Worm (Caenorhabditis elegans) whole organism, L1 larva: ENCODE data around the gene Y57G11C.499.

Source experiments
- C16A3.4 ChIP-seq: fragments of 150-350 bp; optimal IDR thresholded peaks from 2 replicates; lab custom pipeline; 2014; ENCODE audit warnings: missing biosample characterization, missing genetic modification characterization
- F16B12.6 ChIP-seq: fragments of 150-350 bp; optimal IDR thresholded peaks from 2 replicates; lab custom pipeline; 2014; ENCODE audit warnings: missing biosample characterization, missing genetic modification characterization
- aly-2 ChIP-seq: fragments of 150-350 bp; optimal IDR thresholded peaks from 2 replicates; lab custom pipeline; 2014; ENCODE audit warnings: missing biosample characterization, missing genetic modification characterization
- blmp-1 ChIP-seq: fragments of 150-350 bp; optimal IDR thresholded peaks from 2 replicates; lab custom pipeline; 2014; ENCODE audit warnings: missing biosample characterization, missing genetic modification characterization
- ceh-8 ChIP-seq: fragments of 200-800 bp; sonication (Bioruptor generic); optimal IDR thresholded peaks from 2 replicates; lab custom pipeline; 2018; ENCODE audit warnings: mild to moderate bottlenecking, missing genetic modification characterization, moderate library complexity, missing compliant biosample characterization
- ceh-82 ChIP-seq, 3 experiments: fragments of 150-350 bp in 1 of 3; sonication (generic microtip) in 2 of 3; optimal IDR thresholded peaks; 2 replicates each; lab custom pipeline; 2014 to 2017; ENCODE audit warnings: missing biosample characterization in 3 of 3, missing genetic modification characterization in 3 of 3
- ceh-90 ChIP-seq: sonication (generic microtip); optimal IDR thresholded peaks from 2 replicates; lab custom pipeline; 2016; ENCODE audit warnings: missing genetic modification characterization, missing compliant biosample characterization
- efl-3 ChIP-seq: fragments of 200-800 bp; sonication (Bioruptor generic); optimal IDR thresholded peaks from 2 replicates; lab custom pipeline; 2018; ENCODE audit warnings: mild to moderate bottlenecking, missing genetic modification characterization, missing compliant biosample characterization
- elt-2 ChIP-seq: sonication (generic microtip); optimal IDR thresholded peaks from 2 replicates; lab custom pipeline; 2016; ENCODE audit warnings: missing genetic modification characterization, mild to moderate bottlenecking, inconsistent platforms, missing compliant biosample characterization, missing genetic modification reagents
- ets-5 ChIP-seq: fragments of 200-800 bp; sonication (Bioruptor generic); IDR thresholded peaks from 2 replicates; pipeline ENCODE4 v1.3.6; 2022; ENCODE audit warnings: missing genetic modification characterization, missing compliant biosample characterization
- fkh-10 ChIP-seq: sonication (generic microtip); optimal IDR thresholded peaks from 2 replicates; lab custom pipeline; 2017; ENCODE audit warnings: missing biosample characterization, missing genetic modification reagents, missing genetic modification characterization
- fkh-8 ChIP-seq: sonication (generic microtip); optimal IDR thresholded peaks from 2 replicates; lab custom pipeline; 2016; ENCODE audit warnings: mild to moderate bottlenecking, missing genetic modification characterization, missing compliant biosample characterization
- fos-1 ChIP-seq: fragments of 150-350 bp; optimal IDR thresholded peaks from 2 replicates; lab custom pipeline; 2014; ENCODE audit warnings: missing biosample characterization, missing genetic modification characterization
- grh-1 ChIP-seq: fragments of 200-800 bp; sonication (Bioruptor generic); IDR thresholded peaks from 2 replicates; pipeline ENCODE4 v1.3.6; 2022; ENCODE audit warnings: missing genetic modification reagents, missing genetic modification characterization, missing compliant biosample characterization
- hlh-4 ChIP-seq: sonication (generic microtip); optimal IDR thresholded peaks from 2 replicates; lab custom pipeline; 2016; ENCODE audit warnings: mild to moderate bottlenecking, missing genetic modification characterization, missing compliant biosample characterization
- irx-1 ChIP-seq: sonication (generic microtip); optimal IDR thresholded peaks from 2 replicates; lab custom pipeline; 2016; ENCODE audit warnings: missing genetic modification characterization, missing compliant biosample characterization
- isw-1 ChIP-seq: fragments of 200-800 bp; sonication (Bioruptor generic); IDR thresholded peaks from 2 replicates; pipeline ENCODE4 v1.3.6; 2022; ENCODE audit warnings: missing genetic modification characterization, missing compliant biosample characterization
- jun-1 ChIP-seq: fragments of 150-350 bp; optimal IDR thresholded peaks from 2 replicates; lab custom pipeline; 2014; ENCODE audit warnings: missing biosample characterization, missing genetic modification reagents, missing genetic modification characterization
- lin-14 ChIP-seq: fragments of 200-800 bp; sonication (Bioruptor generic); optimal IDR thresholded peaks from 2 replicates; lab custom pipeline; 2018; ENCODE audit warnings: mild to moderate bottlenecking, missing genetic modification characterization, moderate library complexity, missing compliant biosample characterization
- lin-15B ChIP-seq: fragments of 150-350 bp; sonication (generic microtip); optimal IDR thresholded peaks from 3 replicates; lab custom pipeline; 2014; ENCODE audit warnings: missing biosample characterization, missing genetic modification characterization
- lin-35 ChIP-seq, 2 experiments: fragments of 150-350 bp; optimal IDR thresholded peaks; 2 replicates each; lab custom pipeline; 2014; ENCODE audit warnings: missing biosample characterization in 2 of 2, missing genetic modification characterization in 2 of 2, missing genetic modification reagents in 2 of 2
- lin-39 ChIP-seq: fragments of 150-350 bp; optimal IDR thresholded peaks from 2 replicates; lab custom pipeline; 2014; ENCODE audit warnings: missing biosample characterization, missing genetic modification reagents, missing genetic modification characterization
- mdl-1 ChIP-seq, 2 experiments: fragments of 150-350 bp; optimal IDR thresholded peaks; 2 replicates each; lab custom pipeline; 2014 to 2017; ENCODE audit warnings: missing biosample characterization in 2 of 2, missing genetic modification characterization in 2 of 2, inconsistent platforms in 1 of 2
- mef-2 ChIP-seq: fragments of 150-350 bp; optimal IDR thresholded peaks from 2 replicates; lab custom pipeline; 2014; ENCODE audit warnings: missing biosample characterization, missing genetic modification characterization
- nhr-12 ChIP-seq: sonication (generic microtip); optimal IDR thresholded peaks from 2 replicates; lab custom pipeline; 2017; ENCODE audit warnings: missing biosample characterization, missing genetic modification characterization
- nhr-19 ChIP-seq: fragments of 200-800 bp; sonication (Bioruptor generic); conservative IDR thresholded peaks from 2 replicates; pipeline ENCODE4 v1.3.6; 2022; ENCODE audit warnings: missing genetic modification characterization, missing compliant biosample characterization
- nhr-20 ChIP-seq: sonication (generic microtip); optimal IDR thresholded peaks from 2 replicates; lab custom pipeline; 2016; ENCODE audit warnings: mild to moderate bottlenecking, missing genetic modification characterization, missing compliant biosample characterization
- nhr-237 ChIP-seq: fragments of 150-350 bp; optimal IDR thresholded peaks from 2 replicates; lab custom pipeline; 2014; ENCODE audit warnings: missing biosample characterization, missing genetic modification characterization
- nhr-71 ChIP-seq: sonication (generic microtip); optimal IDR thresholded peaks from 2 replicates; lab custom pipeline; 2016; ENCODE audit warnings: mild to moderate bottlenecking, missing genetic modification characterization, moderate library complexity, missing compliant biosample characterization
- nhr-85 ChIP-seq: sonication (generic microtip); peaks from one replicate; lab custom pipeline; 2016; ENCODE audit warnings: missing genetic modification characterization, inconsistent platforms, missing compliant biosample characterization
- pqm-1 ChIP-seq: sonication (generic microtip); optimal IDR thresholded peaks from 3 replicates; lab custom pipeline; 2017; ENCODE audit warnings: missing biosample characterization, missing genetic modification characterization
- sptf-1 ChIP-seq: fragments of 150-350 bp; optimal IDR thresholded peaks from 2 replicates; lab custom pipeline; 2014; ENCODE audit warnings: missing biosample characterization, missing genetic modification characterization
- swsn-7 ChIP-seq: sonication (generic microtip); optimal IDR thresholded peaks from 2 replicates; lab custom pipeline; 2016; ENCODE audit warnings: missing genetic modification characterization, missing compliant biosample characterization
- unc-30 ChIP-seq: sonication (generic microtip); optimal IDR thresholded peaks from 2 replicates; lab custom pipeline; 2017; ENCODE audit warnings: missing biosample characterization, missing genetic modification characterization
- unc-62 ChIP-seq: fragments of 150-350 bp; optimal IDR thresholded peaks from 2 replicates; lab custom pipeline; 2014; ENCODE audit warnings: missing biosample characterization, missing genetic modification reagents, missing genetic modification characterization
- unc-86 ChIP-seq: sonication (generic microtip); optimal IDR thresholded peaks from 2 replicates; lab custom pipeline; 2016; ENCODE audit warnings: missing genetic modification characterization, missing compliant biosample characterization
- unc-98 ChIP-seq: fragments of 200-800 bp; sonication (Bioruptor generic); IDR thresholded peaks from 2 replicates; pipeline ENCODE4 v1.3.6; 2022; ENCODE audit warnings: missing genetic modification characterization, missing compliant biosample characterization
- vab-15 ChIP-seq: sonication (generic microtip); optimal IDR thresholded peaks from 2 replicates; lab custom pipeline; 2017; ENCODE audit warnings: missing genotype, mild to moderate bottlenecking, missing genetic modification characterization, missing compliant biosample characterization
- zag-1 ChIP-seq: fragments of 150-350 bp; optimal IDR thresholded peaks from 2 replicates; lab custom pipeline; 2014; ENCODE audit warnings: missing biosample characterization, missing genetic modification characterization
- ztf-4 ChIP-seq: fragments of 150-350 bp; optimal IDR thresholded peaks from 2 replicates; lab custom pipeline; 2014; ENCODE audit warnings: missing biosample characterization, missing genetic modification characterization

Gene Y57G11C.499

ce11 chrIV:14793900-14794624 is 39.3 kb upstream of the Y57G11C.499 start (continued):
- peak; percentile 37 for TF ChIP-seq ztf-4 (tag; lab: Kevin White, UChicago)
- TF ChIP-seq unc-86 (tag; lab: Kevin White, UChicago): peak; percentile 49
- no peak for TF ChIP-seq vab-15 (tag; lab: Kevin White, UChicago)
- peak; percentile 46 for TF ChIP-seq nhr-20 (tag; lab: Kevin White, UChicago)
- peak; percentile 54 for TF ChIP-seq fkh-10
- peak; percentile 38 for TF ChIP-seq jun-1 (tag; lab: Kevin White, UChicago)
- TF ChIP-seq ceh-8: no peak
- TF ChIP-seq pqm-1: no peak
- TF ChIP-seq lin-35 (GFP tag; optimal IDR thresholded peaks at IDR 0.05; lab: Kevin White, UChicago): peak; percentile 38 to 52
- no peak for TF ChIP-seq mef-2 (tag; lab: Kevin White, UChicago)
- TF ChIP-seq aly-2 (tag; lab: Kevin White, UChicago): no peak
- TF ChIP-seq zag-1: no peak
- TF ChIP-seq grh-1 (GFP tag; lab: Robert Waterston, UW): no peak
- no peak for TF ChIP-seq hlh-4 (tag; lab: Kevin White, UChicago)
- TF ChIP-seq fos-1 (tag; lab: Kevin White, UChicago): no peak
- TF ChIP-seq irx-1: no peak
- no peak for TF ChIP-seq sptf-1 (tag; lab: Kevin White, UChicago)
- TF ChIP-seq blmp-1 (tag; lab: Kevin White, UChicago): peak; percentile 100
- TF ChIP-seq nhr-71 (tag; lab: Kevin White, UChicago): peak; percentile 62
- TF ChIP-seq ets-5 (GFP tag; lab: Robert Waterston, UW): no peak
- no peak for TF ChIP-seq efl-3
- TF ChIP-seq unc-30 (tag; lab: Kevin White, UChicago): no peak
- TF ChIP-seq nhr-19 (GFP tag; lab: Robert Waterston, UW): peak; percentile 15; the same call in 1 of the 2 replicates
- no peak for TF ChIP-seq unc-98 (GFP tag; lab: Robert Waterston, UW)
- no peak for TF ChIP-seq nhr-12 (tag; lab: Kevin White, UChicago)
- peak; percentile 69 for TF ChIP-seq fkh-8
- TF ChIP-seq nhr-237: peak; percentile 3
- peak in 1 of 2 experiments; percentile 84 for TF ChIP-seq mdl-1 (tag; optimal IDR thresholded peaks at IDR 0.05; lab: Kevin White, UChicago)
- peak; percentile 86 for TF ChIP-seq lin-14 (GFP tag; lab: Kevin White, UChicago)
- peak; percentile 50 to 69 (median 54) for TF ChIP-seq ceh-82 (tag; optimal IDR thresholded peaks at IDR 0.05; lab: Kevin White, UChicago)
- TF ChIP-seq unc-62 (GFP tag; lab: Kevin White, UChicago): no peak
- no peak for TF ChIP-seq ceh-90 (tag; lab: Kevin White, UChicago)
- peak; percentile 64 for TF ChIP-seq swsn-7 (tag; lab: Kevin White, UChicago)
- TF ChIP-seq lin-15B (tag; lab: Kevin White, UChicago): no peak
- no peak for TF ChIP-seq elt-2 (tag; lab: Kevin White, UChicago)
- TF ChIP-seq F16B12.6 (tag; lab: Kevin White, UChicago): no peak
- peak; percentile 53 for TF ChIP-seq C16A3.4 (tag; lab: Kevin White, UChicago)
- no peak for TF ChIP-seq isw-1
- TF ChIP-seq nhr-85 (tag; lab: Kevin White, UChicago): peak; percentile 10

DNA sequence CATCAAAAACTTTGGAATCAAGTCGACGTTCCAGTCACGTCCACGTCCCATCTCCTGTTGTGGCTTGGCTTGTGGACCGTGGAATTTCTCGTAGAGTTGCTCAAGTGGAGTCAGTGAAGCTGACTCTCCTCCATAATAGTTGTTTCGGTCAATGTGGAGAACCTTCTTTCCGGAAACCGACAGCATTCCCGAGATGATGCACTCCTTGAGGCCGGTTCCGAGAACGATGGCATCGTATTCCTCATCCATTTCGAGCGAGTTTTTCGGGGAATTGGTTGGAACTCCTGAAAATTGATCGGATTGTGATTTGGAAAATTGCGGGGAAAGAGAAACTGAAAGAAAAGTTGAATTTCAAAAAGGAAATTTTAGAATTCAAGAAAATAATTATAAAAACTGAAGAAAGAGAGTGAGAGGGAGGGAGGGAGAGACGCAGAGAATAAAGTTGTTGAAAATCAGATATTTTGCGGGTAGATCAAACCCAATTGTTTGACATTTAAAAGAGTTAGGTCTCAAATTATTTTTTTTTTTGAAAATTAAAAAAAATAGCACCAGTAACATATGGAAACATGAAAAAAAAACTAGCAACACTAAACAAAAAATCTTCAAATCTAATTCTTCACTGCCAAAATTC is 38.0 kb upstream of the Y57G11C.499 start, which contains the start of gene gdi-1:
TSS of gene gdi-1 (minus strand) at position 286 of the 631 bp plus-strand sequence.
- TF ChIP-seq ztf-4 (tag; lab: Kevin White, UChicago) (peak; percentile 12), lin-39 (tag; lab: Kevin White, UChicago) (no peak)
